Worm (Caenorhabditis elegans): ENCODE data around the gene ssup-72.

ssup-72 gene

DNA sequence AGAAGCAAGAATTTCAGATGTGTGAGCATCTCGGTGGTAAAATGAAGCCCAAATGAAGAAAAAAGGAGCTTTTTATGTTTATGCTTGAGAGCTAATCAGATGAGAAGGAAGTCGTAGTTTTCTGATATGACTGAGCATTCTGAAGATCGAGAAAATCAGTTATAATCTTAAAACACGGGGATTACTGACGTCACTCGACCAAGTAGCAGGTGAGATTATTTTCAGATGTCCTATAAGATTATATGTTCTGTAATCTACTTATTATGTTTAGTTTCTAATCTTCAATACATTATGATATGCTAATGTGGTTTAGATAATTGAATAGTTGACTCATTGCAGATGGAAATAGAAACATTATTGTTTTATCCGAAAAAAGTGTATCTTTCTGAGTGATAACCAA lies 30.6 kb upstream of the ssup-72 start, which contains the start of gene ins-14:
Gene ins-14 (minus strand): TSS at position 32 of the 400 bp plus-strand sequence.
- TF ChIP-seq aly-2 (tag; optimal IDR thresholded peaks at IDR 0.05) (no peak), sma-9 (GFP tag; optimal IDR thresholded peaks at IDR 0.05) (peak; percentile 33), sma-9 (tag; optimal IDR thresholded peaks at IDR 0.05) (no peak)

DNA sequence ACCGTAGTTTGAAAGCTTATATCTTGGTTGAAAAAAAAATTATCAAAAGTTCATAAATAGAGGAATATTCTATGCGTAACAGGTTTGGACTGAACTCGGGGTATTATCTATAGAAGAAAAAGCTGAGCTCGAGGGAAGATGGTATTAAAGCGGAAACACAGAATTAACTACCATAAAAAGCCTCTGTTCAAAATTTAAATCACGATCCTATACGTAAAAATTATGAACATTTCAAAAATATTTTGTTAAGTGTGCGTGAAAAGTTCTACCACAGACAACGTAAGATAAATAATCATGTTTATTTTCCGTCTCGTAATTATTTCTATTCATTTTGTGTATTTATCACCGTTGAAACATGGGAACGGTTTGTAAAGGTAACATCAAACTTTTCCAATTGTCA lies 30.0 kb upstream of the ssup-72 start, which contains the start of gene F41G3.5:
Gene F41G3.5 (plus strand): TSS at position 301 of the 400 bp plus-strand sequence.
- no peak for TF ChIP-seq elt-1 (tag; optimal IDR thresholded peaks at IDR 0.05)

DNA sequence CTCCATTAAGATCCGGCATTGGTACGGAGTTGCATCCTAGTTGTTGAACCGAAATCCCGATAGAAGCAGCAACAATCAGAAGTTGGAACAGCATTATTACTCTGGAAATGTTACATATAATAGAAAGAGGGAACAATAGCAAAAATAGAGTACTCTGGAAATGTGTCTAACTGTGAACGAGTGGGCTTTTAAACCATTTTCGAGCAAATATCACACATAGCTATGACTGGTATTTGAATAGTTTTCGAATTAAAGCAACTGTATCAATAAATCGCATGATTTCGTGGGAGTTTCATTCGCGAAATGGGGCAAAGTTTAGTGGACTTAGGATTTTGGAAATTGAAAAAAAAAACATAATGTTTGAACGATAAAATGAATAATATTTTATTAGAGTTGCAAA lies 27.0 kb upstream of the ssup-72 start, which contains the start of gene F41G3.10:
Gene F41G3.10 (minus strand): TSS at position 101 of the 400 bp plus-strand sequence.
- TF ChIP-seq mab-5 (tag; optimal IDR thresholded peaks at IDR 0.05) (no peak), nhr-12 (tag; optimal IDR thresholded peaks at IDR 0.05) (no peak), elt-3 (tag; optimal IDR thresholded peaks at IDR 0.05) (no peak), aly-2 (tag; optimal IDR thresholded peaks at IDR 0.05) (no peak)

DNA sequence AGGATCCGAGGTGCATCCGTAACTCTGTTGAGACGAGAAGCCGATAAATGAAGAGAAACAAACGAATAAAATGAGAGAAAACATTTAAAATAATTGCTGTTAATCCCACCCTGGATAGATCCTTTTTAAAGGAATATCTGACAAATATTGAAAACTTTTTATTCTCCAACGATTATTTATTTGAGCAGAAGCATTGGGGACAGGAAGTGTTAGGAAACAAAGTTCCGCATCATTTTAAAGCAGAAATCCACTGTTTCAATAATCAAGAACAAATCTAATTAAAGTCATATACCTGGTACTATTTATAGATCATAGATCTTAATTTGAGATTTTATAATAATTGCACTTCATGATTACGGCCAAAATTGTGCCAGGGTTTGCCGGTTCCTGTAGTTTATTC lies 25.5 kb upstream of the ssup-72 start, which contains the start of gene F41G3.20:
Gene F41G3.20 (minus strand): TSS at position 101 of the 400 bp plus-strand sequence.
- TF ChIP-seq ama-1 (optimal IDR thresholded peaks at IDR 0.05), result no peak
- TF ChIP-seq crh-2 (tag; optimal IDR thresholded peaks at IDR 0.05), result no peak
- TF ChIP-seq ztf-1 (GFP tag; conservative IDR thresholded peaks at IDR 0.05), result no peak
- TF ChIP-seq blmp-1 (tag; optimal IDR thresholded peaks at IDR 0.05; ENCODE audit: insufficient read depth), result no peak
- no peak for TF ChIP-seq unc-62 (GFP tag; optimal IDR thresholded peaks at IDR 0.05)
- no peak for TF ChIP-seq aly-2 (tag; optimal IDR thresholded peaks at IDR 0.05)
- no peak for TF ChIP-seq R02D3.7 (tag; optimal IDR thresholded peaks at IDR 0.05)
- no peak for TF ChIP-seq nhr-77 (tag; optimal IDR thresholded peaks at IDR 0.05)
- TF ChIP-seq nhr-12 (tag; optimal IDR thresholded peaks at IDR 0.05), result no peak
- no peak for TF ChIP-seq sma-9 (GFP tag; optimal IDR thresholded peaks at IDR 0.05)
- TF ChIP-seq sma-9 (tag; optimal IDR thresholded peaks at IDR 0.05), result no peak
- no peak for TF ChIP-seq gmeb-1 (tag; optimal IDR thresholded peaks at IDR 0.05)
- no peak for TF ChIP-seq mdl-1 (tag; optimal IDR thresholded peaks at IDR 0.05)
- no peak for TF ChIP-seq F13H6.1 (tag; optimal IDR thresholded peaks at IDR 0.05)
- no peak for TF ChIP-seq nhr-21 (tag; optimal IDR thresholded peaks at IDR 0.05)

DNA sequence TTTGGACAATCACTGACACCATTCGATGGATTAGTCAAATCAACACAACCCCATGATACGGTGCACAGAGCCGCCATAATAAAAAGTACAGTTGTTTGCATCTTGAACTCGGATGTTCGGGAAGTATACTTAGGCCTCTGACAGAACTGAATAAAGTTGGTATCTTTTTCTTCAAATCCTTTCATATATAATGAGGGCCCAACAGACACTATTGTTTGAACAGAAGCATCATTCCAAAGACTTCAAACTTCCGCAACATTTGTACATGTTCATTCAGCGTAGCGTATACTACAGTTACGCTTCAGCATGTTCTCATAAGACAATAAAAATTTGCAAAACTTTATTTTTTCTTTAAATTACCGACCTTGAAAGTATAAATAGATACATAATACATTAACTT lies 24.4 kb upstream of the ssup-72 start, which contains the start of gene F41G3.19:
Gene F41G3.19 (minus strand): TSS at position 101 of the 400 bp plus-strand sequence.
- no peak for TF ChIP-seq aly-2 (tag; optimal IDR thresholded peaks at IDR 0.05)
- no peak for TF ChIP-seq nhr-25 (tag; optimal IDR thresholded peaks at IDR 0.05)
- no peak for TF ChIP-seq mbf-1 (tag; optimal IDR thresholded peaks at IDR 0.05)
- no peak for TF ChIP-seq elt-3 (tag; optimal IDR thresholded peaks at IDR 0.05)
- TF ChIP-seq nhr-12 (tag; optimal IDR thresholded peaks at IDR 0.05), result no peak
- no peak for TF ChIP-seq ztf-11 (tag; optimal IDR thresholded peaks at IDR 0.05)
- TF ChIP-seq nhr-6 (tag; optimal IDR thresholded peaks at IDR 0.05), result no peak
- TF ChIP-seq R02D3.7 (tag; optimal IDR thresholded peaks at IDR 0.05), result no peak
- no peak for TF ChIP-seq ceh-82 (tag; optimal IDR thresholded peaks at IDR 0.05)
- TF ChIP-seq crh-2 (tag; optimal IDR thresholded peaks at IDR 0.05), result no peak
- TF ChIP-seq egl-27 (tag; optimal IDR thresholded peaks at IDR 0.05), result no peak
- no peak for TF ChIP-seq nhr-11 (tag; optimal IDR thresholded peaks at IDR 0.05)
- no peak for TF ChIP-seq fos-1 (tag; optimal IDR thresholded peaks at IDR 0.05)
- TF ChIP-seq C34F6.9 (tag; optimal IDR thresholded peaks at IDR 0.05), result no peak
- TF ChIP-seq F13H6.1 (tag; optimal IDR thresholded peaks at IDR 0.05), result no peak
- TF ChIP-seq unc-55 (GFP tag; optimal IDR thresholded peaks at IDR 0.05), result no peak
- TF ChIP-seq snpc-4 (tag; optimal IDR thresholded peaks at IDR 0.05), result no peak
- TF ChIP-seq unc-62 (GFP tag; optimal IDR thresholded peaks at IDR 0.05), result no peak
- no peak for TF ChIP-seq mab-5 (tag; optimal IDR thresholded peaks at IDR 0.05)
- no peak for TF ChIP-seq lsy-2 (tag; optimal IDR thresholded peaks at IDR 0.05)

DNA sequence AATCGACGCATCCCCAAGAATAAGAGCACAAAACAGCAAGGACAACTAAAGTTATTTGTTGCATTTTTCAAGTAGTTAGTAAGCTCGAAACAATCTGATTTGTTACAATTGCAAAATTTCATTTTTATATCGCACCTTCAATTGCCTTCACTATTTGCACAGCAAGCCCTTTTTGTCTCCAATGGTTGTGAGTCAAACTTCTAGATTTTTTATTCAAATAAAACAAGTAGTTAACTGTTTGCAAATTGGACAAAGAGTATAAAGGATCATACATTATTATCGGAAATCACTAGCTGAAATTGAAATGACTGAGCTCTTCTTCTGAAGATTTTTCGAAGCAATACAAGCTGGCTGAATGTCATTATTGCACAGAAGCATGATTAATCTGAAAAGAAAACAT lies 23.5 kb upstream of the ssup-72 start, which contains the start of gene F41G3.21:
Gene F41G3.21 (minus strand): TSS at position 101 of the 400 bp plus-strand sequence.
- TF ChIP-seq dmd-4 (tag; optimal IDR thresholded peaks at IDR 0.05) (no peak), ceh-82 (tag; optimal IDR thresholded peaks at IDR 0.05) (no peak), ama-1 (optimal IDR thresholded peaks at IDR 0.05) (no peak), nhr-25 (tag; optimal IDR thresholded peaks at IDR 0.05) (no peak), blmp-1 (tag; optimal IDR thresholded peaks at IDR 0.05; ENCODE audit: insufficient read depth) (no peak), C34F6.9 (tag; optimal IDR thresholded peaks at IDR 0.05) (no peak), ZK546.5 (tag; optimal IDR thresholded peaks at IDR 0.05) (no peak), snpc-4 (tag; optimal IDR thresholded peaks at IDR 0.05) (no peak), sma-9 (GFP tag; optimal IDR thresholded peaks at IDR 0.05) (no peak), sma-9 (tag; optimal IDR thresholded peaks at IDR 0.05) (no peak), ztf-1 (GFP tag; conservative IDR thresholded peaks at IDR 0.05) (no peak), fos-1 (tag; optimal IDR thresholded peaks at IDR 0.05) (no peak), gmeb-1 (tag; optimal IDR thresholded peaks at IDR 0.05) (no peak), nhr-237 (tag; optimal IDR thresholded peaks at IDR 0.05) (no peak), sem-4 (tag; optimal IDR thresholded peaks at IDR 0.05) (no peak)

All from whole organism, L2 larva.